Fruit fly (Drosophila melanogaster): ENCODE results near the gene CG17328.
A peak's percentile ranks its signal among the peaks of the same experiment; 100 is the strongest.

The CG17328 gene

DNA sequence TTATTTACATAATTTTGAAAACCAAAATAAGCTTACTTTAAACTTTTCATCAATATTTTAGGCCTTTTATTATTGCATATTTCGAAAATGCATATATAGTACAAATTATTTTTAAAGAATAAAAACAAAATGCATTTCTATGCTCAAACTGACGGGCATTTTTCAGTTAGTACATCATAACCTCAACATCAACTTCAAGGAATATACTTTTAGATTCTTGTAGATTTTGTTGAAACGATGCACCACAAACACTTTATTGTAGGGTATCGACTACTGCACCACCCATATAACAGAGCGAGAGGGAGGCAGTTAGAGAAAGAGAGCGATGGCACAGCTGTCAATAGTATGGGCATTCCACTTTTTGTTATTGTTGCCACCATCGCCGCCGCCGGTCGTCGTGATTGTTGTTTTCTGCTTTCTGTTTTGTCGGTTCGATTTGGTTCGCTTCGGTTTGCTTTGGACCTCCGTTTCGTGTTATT, 19.9 kb upstream of the CG17328 start (continued):
- TF ChIP-seq cyc (GFP tag; optimal IDR thresholded peaks at IDR 0.05), result peak; percentile 52
- TF ChIP-seq lz (GFP tag; optimal IDR thresholded peaks at IDR 0.05), result peak; percentile 79
- peak; percentile 41 for TF ChIP-seq CG9139 (GFP tag; optimal IDR thresholded peaks at IDR 0.05)
- TF ChIP-seq fd85E (GFP tag; optimal IDR thresholded peaks at IDR 0.05), result no peak
- TF ChIP-seq salr (GFP tag; optimal IDR thresholded peaks at IDR 0.05), result peak; percentile 72 to 98
- peak; percentile 72 for TF ChIP-seq CG6163 (GFP tag; IDR thresholded peaks at IDR 0.05)
- TF ChIP-seq achi (GFP tag; optimal IDR thresholded peaks at IDR 0.05), result peak; percentile 93
- TF ChIP-seq ss (GFP tag; optimal IDR thresholded peaks at IDR 0.05), result peak; percentile 71 to 74
- TF ChIP-seq Ets21C (GFP tag; optimal IDR thresholded peaks at IDR 0.05), result peak; percentile 42
- peak; percentile 79 for TF ChIP-seq spab (GFP tag; optimal IDR thresholded peaks at IDR 0.05)
- TF ChIP-seq CG10631 (GFP tag; optimal IDR thresholded peaks at IDR 0.05), result peak; percentile 95

DNA sequence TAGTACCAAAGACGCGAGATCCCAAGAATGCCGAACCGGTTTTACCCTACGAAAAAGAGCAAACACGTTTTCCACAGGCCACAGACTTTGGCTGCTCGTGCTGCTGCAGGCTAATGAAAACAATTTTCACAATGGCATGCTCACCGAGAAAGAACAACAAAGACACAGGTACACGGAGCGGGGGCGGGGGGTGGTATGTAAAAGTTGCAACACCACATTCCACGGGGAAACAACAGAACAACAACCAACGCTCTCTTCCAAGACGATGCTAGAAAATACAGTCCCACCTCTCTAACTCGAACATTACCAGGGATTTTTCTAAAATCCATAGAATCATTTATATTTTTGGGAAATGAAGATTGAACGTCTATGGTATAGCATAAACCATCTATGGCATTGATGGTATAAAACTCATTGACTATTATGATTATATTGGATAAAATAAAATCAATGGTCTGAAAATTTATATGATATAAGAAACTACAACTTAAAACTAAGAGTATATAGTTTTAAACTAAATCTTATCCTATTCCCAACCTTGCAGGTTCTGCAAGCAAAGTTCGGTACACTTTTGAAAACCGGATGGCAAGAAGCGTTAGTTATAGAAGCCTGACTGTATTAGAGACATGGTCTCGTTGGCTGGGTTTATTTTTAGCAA, 18.2 kb upstream of the CG17328 start:
- no peak for TF ChIP-seq eg (GFP tag; IDR thresholded peaks at IDR 0.05)
- peak; percentile 4 for TF ChIP-seq topi (GFP tag; optimal IDR thresholded peaks at IDR 0.05)
- TF ChIP-seq fd59A (GFP tag; optimal IDR thresholded peaks at IDR 0.05), result peak; percentile 38
- TF ChIP-seq CG11902 (GFP tag; optimal IDR thresholded peaks at IDR 0.05), result no peak
- peak; percentile 51 for TF ChIP-seq CG4318 (GFP tag; optimal IDR thresholded peaks at IDR 0.05)
- TF ChIP-seq OdsH (GFP tag; optimal IDR thresholded peaks at IDR 0.05), result peak; percentile 44
- TF ChIP-seq CG3032 (tag; optimal IDR thresholded peaks at IDR 0.05), result peak; percentile 50
- no peak for TF ChIP-seq CG6792 (GFP tag; optimal IDR thresholded peaks at IDR 0.05)
- peak; percentile 13 for TF ChIP-seq Hr39 (GFP tag; optimal IDR thresholded peaks at IDR 0.05)
- peak; percentile 34 for TF ChIP-seq Eip75B (GFP tag; optimal IDR thresholded peaks at IDR 0.05)
- peak; percentile 16 for TF ChIP-seq dsx (GFP tag; optimal IDR thresholded peaks at IDR 0.05; ENCODE audit: poor library complexity, severe bottlenecking)
- no peak for TF ChIP-seq CG11762 (GFP tag; optimal IDR thresholded peaks at IDR 0.05; ENCODE audit: insufficient read depth)
- peak; percentile 4 for TF ChIP-seq CG10669 (GFP tag; optimal IDR thresholded peaks at IDR 0.05)
- peak; percentile 67 for TF ChIP-seq Eip78C (GFP tag)
- no peak for TF ChIP-seq vri (GFP tag; optimal IDR thresholded peaks at IDR 0.05)
- no peak for TF ChIP-seq CG9139 (GFP tag; optimal IDR thresholded peaks at IDR 0.05)
- TF ChIP-seq achi (GFP tag; optimal IDR thresholded peaks at IDR 0.05), result peak; percentile 50
- peak; percentile 38 for TF ChIP-seq Ets96B (tag; optimal IDR thresholded peaks at IDR 0.05)
- TF ChIP-seq Ets21C (GFP tag; optimal IDR thresholded peaks at IDR 0.05), result no peak
- TF ChIP-seq acj6 (GFP tag; optimal IDR thresholded peaks at IDR 0.05), result peak; percentile 50
- TF ChIP-seq Blimp-1 (GFP tag; optimal IDR thresholded peaks at IDR 0.05), result no peak
- peak; percentile 62 for TF ChIP-seq CG10631 (GFP tag; optimal IDR thresholded peaks at IDR 0.05)
- no peak for TF ChIP-seq Sox102F (GFP tag; optimal IDR thresholded peaks at IDR 0.05)
- TF ChIP-seq Gug (GFP tag; IDR thresholded peaks at IDR 0.05), result no peak; the same call in 1 of the 2 replicates
- peak; percentile 56 for TF ChIP-seq pdm3 (GFP tag; optimal IDR thresholded peaks at IDR 0.05)
- no peak for TF ChIP-seq CG6163 (GFP tag; IDR thresholded peaks at IDR 0.05)
- no peak for TF ChIP-seq CG8632 (GFP tag; optimal IDR thresholded peaks at IDR 0.05)
- no peak for TF ChIP-seq Eip93F (GFP tag; optimal IDR thresholded peaks at IDR 0.05)
- TF ChIP-seq CG15336 (GFP tag; IDR thresholded peaks at IDR 0.05), result peak; percentile 40; the same call in 1 of the 2 replicates
- TF ChIP-seq CG6854 (GFP tag; optimal IDR thresholded peaks at IDR 0.05), result no peak
- TF ChIP-seq CG8319 (GFP tag; optimal IDR thresholded peaks at IDR 0.05), result no peak
- no peak for TF ChIP-seq Lpt (GFP tag; optimal IDR thresholded peaks at IDR 0.05)
- peak; percentile 11 for TF ChIP-seq CG6276 (GFP tag; optimal IDR thresholded peaks at IDR 0.05)
- no peak for TF ChIP-seq CG7368 (GFP tag; optimal IDR thresholded peaks at IDR 0.05)
- TF ChIP-seq CG3919 (GFP tag; optimal IDR thresholded peaks at IDR 0.05), result peak; percentile 1
- peak; percentile 44 for TF ChIP-seq svp (GFP tag)
- no peak for TF ChIP-seq CG11294 (GFP tag; IDR thresholded peaks at IDR 0.05)
- no peak for TF ChIP-seq Hr38 (GFP tag; optimal IDR thresholded peaks at IDR 0.05)
- TF ChIP-seq CG32006 (GFP tag; optimal IDR thresholded peaks at IDR 0.05), result peak; percentile 81
- TF ChIP-seq dac (GFP tag; optimal IDR thresholded peaks at IDR 0.05), result no peak
- no peak for TF ChIP-seq CG34406 (GFP tag; optimal IDR thresholded peaks at IDR 0.05)
- peak; percentile 9 for TF ChIP-seq lz (GFP tag; optimal IDR thresholded peaks at IDR 0.05)
- no peak for TF ChIP-seq Sox15 (GFP tag; optimal IDR thresholded peaks at IDR 0.05)
- no peak for TF ChIP-seq cyc (GFP tag; optimal IDR thresholded peaks at IDR 0.05)
